Fruit fly (Drosophila melanogaster) whole organism, embryonic: ENCODE measurements around the gene Obp73a.

ENCODE experiments used
- Antp ChIP-seq: fragments of 200-800 bp; sonication (Bioruptor generic); optimal IDR thresholded peaks from 3 replicates; lab custom pipeline; 2016; ENCODE audit warnings: missing biosample characterization, missing genetic modification characterization
- B-H2 ChIP-seq: fragments of 200-800 bp; sonication (Bioruptor generic); optimal IDR thresholded peaks from 2 replicates; lab custom pipeline; 2018; ENCODE audit warnings: missing biosample characterization, mild to moderate bottlenecking, missing genetic modification characterization
- CG10565 ChIP-seq: fragments of 200-800 bp; sonication (Bioruptor generic); optimal IDR thresholded peaks from 3 replicates; lab custom pipeline; 2016; ENCODE audit warnings: missing biosample characterization, mild to moderate bottlenecking, missing genetic modification characterization
- CG12391 ChIP-seq: fragments of 200-800 bp; sonication (Bioruptor generic); optimal IDR thresholded peaks from 3 replicates; lab custom pipeline; 2018; ENCODE audit warnings: missing biosample characterization, mild to moderate bottlenecking, missing genetic modification characterization, moderate library complexity
- CG12769 ChIP-seq: fragments of 200-800 bp; sonication (Bioruptor generic); optimal IDR thresholded peaks from 2 replicates; lab custom pipeline; 2019; ENCODE audit warnings: missing biosample characterization, mild to moderate bottlenecking, missing genetic modification characterization, moderate library complexity
- CG13424 ChIP-seq: fragments of 200-800 bp; sonication (Bioruptor generic); optimal IDR thresholded peaks from 2 replicates; lab custom pipeline; 2019; ENCODE audit warnings: missing biosample characterization, mild to moderate bottlenecking, missing genetic modification characterization, moderate library complexity
- CG1602 ChIP-seq: fragments of 200-800 bp; sonication (Bioruptor generic); optimal IDR thresholded peaks from 3 replicates; lab custom pipeline; 2016; ENCODE audit warnings: missing biosample characterization, missing genetic modification characterization
- CG16813 ChIP-seq: fragments of 200-800 bp; sonication (Bioruptor generic); IDR thresholded peaks from 3 replicates; pipeline ENCODE4 v1.3.6; 2022; ENCODE audit warnings: missing biosample characterization, missing genetic modification characterization; ENCODE audit not compliant: partially characterized antibody
- CG18764 ChIP-seq: fragments of 200-800 bp; sonication (Bioruptor generic); optimal IDR thresholded peaks from 3 replicates; lab custom pipeline; 2016; ENCODE audit warnings: missing biosample characterization, missing genetic modification characterization
- CG2116 ChIP-seq: fragments of 200-800 bp; sonication (Bioruptor generic); optimal IDR thresholded peaks from 3 replicates; lab custom pipeline; 2018; ENCODE audit warnings: missing biosample characterization, mild to moderate bottlenecking, missing genetic modification characterization
- CG30020 ChIP-seq: fragments of 200-800 bp; optimal IDR thresholded peaks from 2 replicates; lab custom pipeline; 2019; ENCODE audit warnings: missing biosample characterization, mild to moderate bottlenecking, missing genetic modification characterization, moderate library complexity
- CG3163 ChIP-seq: fragments of 200-800 bp; sonication (Bioruptor generic); optimal IDR thresholded peaks from 3 replicates; lab custom pipeline; 2016; ENCODE audit warnings: missing biosample characterization, missing genetic modification characterization
- CG3847 ChIP-seq: fragments of 200-800 bp; sonication (Bioruptor generic); IDR thresholded peaks from 2 replicates; pipeline ENCODE4 v1.3.6; 2022; ENCODE audit warnings: missing biosample characterization, missing genetic modification characterization
- CG42726 ChIP-seq: fragments of 200-800 bp; sonication (Bioruptor generic); IDR thresholded peaks from 2 replicates; pipeline ENCODE4 v1.3.6; 2022; ENCODE audit warnings: missing biosample characterization, missing genetic modification characterization; ENCODE audit not compliant: partially characterized antibody
- CG7963 ChIP-seq: fragments of 200-800 bp; sonication (Bioruptor generic); IDR thresholded peaks from 3 replicates; pipeline ENCODE4 v1.3.6; 2022; ENCODE audit warnings: missing biosample characterization, missing genetic modification characterization; ENCODE audit not compliant: partially characterized antibody
- CG9727 ChIP-seq: fragments of 200-800 bp; sonication (Bioruptor generic); optimal IDR thresholded peaks from 3 replicates; lab custom pipeline; 2017; ENCODE audit warnings: missing biosample characterization, mild to moderate bottlenecking, missing genetic modification characterization
- Dip3 ChIP-seq: fragments of 200-800 bp; sonication (Bioruptor generic); optimal IDR thresholded peaks from 3 replicates; lab custom pipeline; 2016; ENCODE audit warnings: missing biosample characterization, missing genetic modification characterization
- Doc2 ChIP-seq: fragments of 200-800 bp; sonication (Bioruptor generic); IDR thresholded peaks from 2 replicates; pipeline ENCODE4 v1.3.6; 2022; ENCODE audit warnings: missing biosample characterization, missing genetic modification characterization
- Doc3 ChIP-seq: fragments of 200-800 bp; sonication (Bioruptor generic); IDR thresholded peaks from 3 replicates; pipeline ENCODE4 v1.3.6; 2022; ENCODE audit warnings: missing biosample characterization, missing genetic modification characterization; ENCODE audit not compliant: partially characterized antibody
- HLH54F ChIP-seq: fragments of 200-800 bp; sonication (Bioruptor generic); optimal IDR thresholded peaks from 3 replicates; lab custom pipeline; 2016; ENCODE audit warnings: missing biosample characterization, missing genetic modification characterization
- Hmr ChIP-seq: fragments of 200-800 bp; sonication (Bioruptor generic); optimal IDR thresholded peaks from 3 replicates; lab custom pipeline; 2017; ENCODE audit warnings: mild to moderate bottlenecking, missing biosample characterization, missing genetic modification reagents, missing genetic modification characterization
- Hr3 ChIP-seq: fragments of 200-800 bp; sonication (Bioruptor generic); optimal IDR thresholded peaks from 3 replicates; lab custom pipeline; 2016; ENCODE audit warnings: missing biosample characterization, missing genetic modification characterization
- Hr39 ChIP-seq: fragments of >200 bp; optimal IDR thresholded peaks from 2 replicates; lab custom pipeline; 2017
- Hsf ChIP-seq: fragments of 200-800 bp; sonication (Bioruptor generic); optimal IDR thresholded peaks from 3 replicates; lab custom pipeline; 2016; ENCODE audit warnings: missing biosample characterization, missing genetic modification characterization
- Myb ChIP-seq: fragments of 200-800 bp; sonication (Bioruptor generic); optimal IDR thresholded peaks from 2 replicates; lab custom pipeline; 2016; ENCODE audit warnings: missing biosample characterization, missing genetic modification characterization
- NFAT ChIP-seq: fragments of 200-800 bp; sonication (Bioruptor generic); IDR thresholded peaks from 2 replicates; pipeline ENCODE4 v1.3.6; 2022; ENCODE audit warnings: missing biosample characterization, missing genetic modification characterization
- NK7.1 ChIP-seq: fragments of 200-800 bp; sonication (Bioruptor generic); optimal IDR thresholded peaks from 3 replicates; lab custom pipeline; 2016; ENCODE audit warnings: missing biosample characterization, missing genetic modification characterization
- NfI ChIP-seq: fragments of 200-800 bp; sonication (Bioruptor generic); optimal IDR thresholded peaks from 3 replicates; lab custom pipeline; 2018; ENCODE audit warnings: missing biosample characterization, mild to moderate bottlenecking, missing genetic modification characterization, moderate library complexity
- PHDP ChIP-seq: fragments of 200-800 bp; sonication (Bioruptor generic); optimal IDR thresholded peaks from 3 replicates; lab custom pipeline; 2018; ENCODE audit warnings: missing biosample characterization, mild to moderate bottlenecking, missing genetic modification characterization, moderate library complexity
- Sry-β ChIP-seq: fragments of 200-800 bp; sonication (Bioruptor generic); optimal IDR thresholded peaks from 2 replicates; lab custom pipeline; 2018; ENCODE audit warnings: missing biosample characterization, mild to moderate bottlenecking, missing genetic modification characterization, moderate library complexity
- Trl ChIP-seq, 3 experiments: fragments of >200 bp in 2 of 3; fragments of 200-800 bp in 1 of 3; sonication (Bioruptor generic) in 1 of 3; optimal IDR thresholded peaks; 2 replicates in 1 of 3; 3 replicates in 2 of 3; lab custom pipeline; 2016 to 2017; ENCODE audit warnings: missing biosample characterization in 1 of 3, missing genetic modification characterization in 1 of 3
- Xbp1 ChIP-seq: fragments of 200-800 bp; sonication (Bioruptor generic); optimal IDR thresholded peaks from 3 replicates; lab custom pipeline; 2016; ENCODE audit warnings: missing biosample characterization, mild to moderate bottlenecking, missing genetic modification characterization
- bigmax ChIP-seq: fragments of 200-800 bp; sonication (Bioruptor generic); optimal IDR thresholded peaks from 2 replicates; lab custom pipeline; 2018; ENCODE audit warnings: missing biosample characterization, mild to moderate bottlenecking, missing genetic modification characterization
- h ChIP-seq: fragments of >200 bp; optimal IDR thresholded peaks from 2 replicates; lab custom pipeline; 2017
- hbn ChIP-seq: fragments of 200-800 bp; sonication (Bioruptor generic); IDR thresholded peaks from 2 replicates; pipeline ENCODE4 v1.3.6; 2022; ENCODE audit warnings: missing biosample characterization, missing genetic modification characterization; ENCODE audit not compliant: partially characterized antibody
- knrl ChIP-seq: fragments of 200-800 bp; sonication (Bioruptor generic); IDR thresholded peaks from 3 replicates; pipeline ENCODE4 v1.3.6; 2022; ENCODE audit warnings: missing biosample characterization, missing genetic modification characterization; ENCODE audit not compliant: partially characterized antibody
- lab ChIP-seq: fragments of 200-800 bp; sonication (Bioruptor generic); optimal IDR thresholded peaks from 3 replicates; lab custom pipeline; 2017; ENCODE audit warnings: missing biosample characterization, missing genetic modification characterization, mild to moderate bottlenecking, moderate library complexity, missing genetic modification reagents
- lbe ChIP-seq: fragments of 200-800 bp; sonication (Bioruptor generic); optimal IDR thresholded peaks from 2 replicates; lab custom pipeline; 2016; ENCODE audit warnings: missing biosample characterization, mild to moderate bottlenecking, missing genetic modification characterization
- mam ChIP-seq: fragments of 200-800 bp; sonication (Bioruptor generic); optimal IDR thresholded peaks from 3 replicates; lab custom pipeline; 2016; ENCODE audit warnings: missing biosample characterization, missing genetic modification characterization
- mld ChIP-seq: fragments of 200-800 bp; sonication (Bioruptor generic); IDR thresholded peaks from 3 replicates; pipeline ENCODE4 v1.3.6; 2022; ENCODE audit warnings: missing biosample characterization, missing genetic modification characterization; ENCODE audit not compliant: partially characterized antibody
- nmo ChIP-seq: fragments of 200-800 bp; sonication (Bioruptor generic); optimal IDR thresholded peaks from 2 replicates; lab custom pipeline; 2018; ENCODE audit warnings: missing biosample characterization, mild to moderate bottlenecking, missing genetic modification characterization, moderate library complexity
- p53 ChIP-seq: fragments of 200-800 bp; sonication (Bioruptor generic); optimal IDR thresholded peaks from 2 replicates; lab custom pipeline; 2016; ENCODE audit warnings: missing biosample characterization, missing genetic modification characterization
- phol ChIP-seq: fragments of 200-800 bp; sonication (Bioruptor generic); optimal IDR thresholded peaks from 3 replicates; lab custom pipeline; 2018; ENCODE audit warnings: missing biosample characterization, mild to moderate bottlenecking, missing genetic modification characterization, moderate library complexity
- pum ChIP-seq: fragments of 200-800 bp; sonication (Bioruptor generic); optimal IDR thresholded peaks from 2 replicates; lab custom pipeline; 2016; ENCODE audit warnings: missing biosample characterization, missing genetic modification characterization
- pzg ChIP-seq: fragments of 200-800 bp; sonication (Bioruptor generic); optimal IDR thresholded peaks from 3 replicates; lab custom pipeline; 2018; ENCODE audit warnings: missing biosample characterization, mild to moderate bottlenecking, missing genetic modification characterization, moderate library complexity
- sens ChIP-seq: fragments of 200-800 bp; sonication (Bioruptor generic); peaks from one replicate; lab custom pipeline; 2016; ENCODE audit warnings: missing biosample characterization, missing genetic modification characterization
- sisA ChIP-seq: fragments of 200-800 bp; sonication (Bioruptor generic); IDR thresholded peaks from 2 replicates; pipeline ENCODE4 v1.3.6; 2022; ENCODE audit warnings: missing biosample characterization, missing genetic modification characterization
- z ChIP-seq: fragments of 200-800 bp; sonication (Bioruptor generic); IDR thresholded peaks from 3 replicates; pipeline ENCODE4 v1.3.6; 2022; ENCODE audit warnings: missing biosample characterization, missing genetic modification characterization

The Obp73a gene

dm6 chr3L:16955219-16956002 is 11.2 kb downstream of the Obp73a start (continued):
- TF ChIP-seq p53 (GFP tag; lab: Kevin White, UChicago), result no peak
- TF ChIP-seq NK7.1 (GFP tag; lab: Kevin White, UChicago), result no peak
- TF ChIP-seq phol (tag; lab: Kevin White, UChicago), result peak; percentile 30
- no peak for TF ChIP-seq Doc2 (GFP tag; lab: Robert Waterston, UW)
- no peak for TF ChIP-seq Hr39 (lab: Kevin White, UChicago)
- TF ChIP-seq CG12769, result peak; percentile 45
- TF ChIP-seq bigmax (GFP tag; lab: Kevin White, UChicago), result no peak
- TF ChIP-seq Sry-β, result no peak
- no peak for TF ChIP-seq Antp (GFP tag; lab: Kevin White, UChicago)
- TF ChIP-seq Xbp1 (GFP tag; lab: Kevin White, UChicago), result peak; percentile 60
- peak; percentile 84 for TF ChIP-seq Myb
- TF ChIP-seq pzg, result peak; percentile 95
- peak; percentile 32 for TF ChIP-seq lab
- TF ChIP-seq nmo (GFP tag; lab: Kevin White, UChicago), result peak; percentile 60
- peak; percentile 33 for TF ChIP-seq B-H2 (GFP tag; lab: Kevin White, UChicago)
- peak; percentile 9 for TF ChIP-seq CG18764 (GFP tag; lab: Kevin White, UChicago)
- TF ChIP-seq sens (GFP tag; lab: Kevin White, UChicago), result peak; percentile 88
- no peak for TF ChIP-seq pum (GFP tag; lab: Kevin White, UChicago)
- peak; percentile 75 for TF ChIP-seq CG7963 (GFP tag; lab: Robert Waterston, UW)
- no peak for TF ChIP-seq CG10565 (GFP tag; lab: Kevin White, UChicago)
- peak; percentile 62 for TF ChIP-seq Hmr (GFP tag; lab: Kevin White, UChicago)
- TF ChIP-seq NfI (GFP tag; lab: Kevin White, UChicago), result peak; percentile 42
- no peak for TF ChIP-seq CG1602 (GFP tag; lab: Kevin White, UChicago)
- peak; percentile 18 for TF ChIP-seq PHDP (tag; lab: Kevin White, UChicago)
- peak; percentile 56 for TF ChIP-seq CG2116
- TF ChIP-seq CG13424, result peak; percentile 31
- TF ChIP-seq Dip3 (GFP tag; lab: Kevin White, UChicago), result peak; percentile 2
- no peak for TF ChIP-seq CG9727 (GFP tag; lab: Kevin White, UChicago)
- no peak for TF ChIP-seq z
- TF ChIP-seq Hsf (GFP tag; lab: Kevin White, UChicago), result peak; percentile 21
- peak; percentile 88 for TF ChIP-seq CG16813
- TF ChIP-seq CG12391 (tag; lab: Kevin White, UChicago), result peak; percentile 29
- TF ChIP-seq sisA, result no peak
- TF ChIP-seq Hr3 (GFP tag; lab: Kevin White, UChicago), result peak; percentile 6
- TF ChIP-seq mld (GFP tag; lab: Robert Waterston, UW), result peak; percentile 57; the same call in 1 of the 3 replicates
- TF ChIP-seq CG3847 (GFP tag; lab: Robert Waterston, UW), result 0 out of 2 replicates have a peak, but pooled peaks have one; percentile 26
- peak; percentile 39 for TF ChIP-seq CG3163
- peak; percentile 40; the same call in 1 of the 2 replicates for TF ChIP-seq NFAT (GFP tag; lab: Robert Waterston, UW)
- no peak for TF ChIP-seq Trl (optimal IDR thresholded peaks at IDR 0.05; lab: Kevin White, UChicago)
- TF ChIP-seq Trl (GFP tag; optimal IDR thresholded peaks at IDR 0.05; lab: Kevin White, UChicago), result no peak
- peak; percentile 0 for TF ChIP-seq CG30020 (tag; lab: Kevin White, UChicago)
- TF ChIP-seq h (lab: Kevin White, UChicago), result no peak
- peak; percentile 94 for TF ChIP-seq CG42726 (GFP tag; lab: Robert Waterston, UW)
- peak; percentile 88 for TF ChIP-seq knrl (GFP tag; lab: Robert Waterston, UW)
- TF ChIP-seq HLH54F (GFP tag; lab: Kevin White, UChicago), result no peak
- peak; percentile 93 for TF ChIP-seq hbn (GFP tag; lab: Robert Waterston, UW)
- peak; percentile 75 for TF ChIP-seq Doc3
- no peak for TF ChIP-seq lbe (GFP tag; lab: Kevin White, UChicago)
- TF ChIP-seq mam (GFP tag; lab: Kevin White, UChicago), result peak; percentile 33
